Fruit fly (Drosophila melanogaster): ENCODE data around the gene CG9541.

The CG9541 gene

dm6 chr2L:8951184-8951934 lies 23.9 kb downstream of the CG9541 start, which contains the start of gene C1GalTA (continued):
- TF ChIP-seq trh (GFP tag; optimal IDR thresholded peaks at IDR 0.05), result peak; percentile 91
- no peak for TF ChIP-seq repo (GFP tag; optimal IDR thresholded peaks at IDR 0.05)
- TF ChIP-seq vnd (GFP tag; IDR thresholded peaks at IDR 0.05; ENCODE audit: partially characterized antibody), result no peak
- TF ChIP-seq ase (GFP tag; IDR thresholded peaks at IDR 0.05), result peak; percentile 91
- TF ChIP-seq CG2199 (GFP tag; IDR thresholded peaks at IDR 0.05), result peak; percentile 57; the same call in 1 of the 3 replicates
- TF ChIP-seq tap (tag; optimal IDR thresholded peaks at IDR 0.05), result peak; percentile 98
- TF ChIP-seq CG10267 (tag; optimal IDR thresholded peaks at IDR 0.05), result peak; percentile 98
- TF ChIP-seq Mrtf (GFP tag; IDR thresholded peaks at IDR 0.05), result peak; percentile 90; the same call in 2 of the 3 replicates
- no peak for TF ChIP-seq prd (optimal IDR thresholded peaks at IDR 0.05)
- peak; percentile 95 for TF ChIP-seq prd (GFP tag; IDR thresholded peaks at IDR 0.05)
- TF ChIP-seq CG8388 (GFP tag; optimal IDR thresholded peaks at IDR 0.05), result peak; percentile 99
- peak; percentile 99 for TF ChIP-seq CG13424 (tag; optimal IDR thresholded peaks at IDR 0.05)
- peak; percentile 90 for TF ChIP-seq CG5180 (GFP tag; optimal IDR thresholded peaks at IDR 0.05)
- TF ChIP-seq YL-1 (GFP tag; optimal IDR thresholded peaks at IDR 0.05), result peak; percentile 90
- TF ChIP-seq CG11723 (GFP tag; optimal IDR thresholded peaks at IDR 0.05), result peak; percentile 89
- TF ChIP-seq CG4424 (GFP tag; optimal IDR thresholded peaks at IDR 0.05), result peak; percentile 96
- peak; percentile 61; the same call in 1 of the 2 replicates for TF ChIP-seq MBD-R2 (GFP tag; IDR thresholded peaks at IDR 0.05)
- peak; percentile 97 for TF ChIP-seq Drgx (GFP tag; IDR thresholded peaks at IDR 0.05)
- TF ChIP-seq ken (GFP tag; IDR thresholded peaks at IDR 0.05), result peak; percentile 80
- peak; percentile 92 for TF ChIP-seq CG3847 (GFP tag; IDR thresholded peaks at IDR 0.05)
- peak; percentile 95 for TF ChIP-seq kah (GFP tag; optimal IDR thresholded peaks at IDR 0.05)
- TF ChIP-seq CG8944 (GFP tag; optimal IDR thresholded peaks at IDR 0.05), result no peak
- peak; percentile 99 for TF ChIP-seq Spps (tag; optimal IDR thresholded peaks at IDR 0.05)
- TF ChIP-seq CG30020 (tag; optimal IDR thresholded peaks at IDR 0.05), result peak; percentile 92
- TF ChIP-seq gt (GFP tag; IDR thresholded peaks at IDR 0.05), result peak; percentile 80; the same call in 1 of the 2 replicates
- peak; percentile 73 to 99 for TF ChIP-seq Hr51 (GFP tag; optimal IDR thresholded peaks at IDR 0.05)
- peak; percentile 93 for TF ChIP-seq Chrac-16 (GFP tag; optimal IDR thresholded peaks at IDR 0.05)
- peak; percentile 83 for TF ChIP-seq CG8765 (GFP tag; IDR thresholded peaks at IDR 0.05)
- TF ChIP-seq Hr78 (GFP tag; optimal IDR thresholded peaks at IDR 0.05), result peak in 1 of 2 experiments; percentile 94
- peak; percentile 80 for TF ChIP-seq CG12071 (GFP tag; optimal IDR thresholded peaks at IDR 0.05)
- no peak for TF ChIP-seq Atf3 (GFP tag; optimal IDR thresholded peaks at IDR 0.05)
- TF ChIP-seq sens (GFP tag), result peak; percentile 93
- no peak for TF ChIP-seq cg (GFP tag; optimal IDR thresholded peaks at IDR 0.05)
- peak; percentile 72 for TF ChIP-seq CG10959 (GFP tag; IDR thresholded peaks at IDR 0.05)
- peak; percentile 92 for TF ChIP-seq CG9932 (GFP tag; IDR thresholded peaks at IDR 0.05)
- peak; percentile 77 for TF ChIP-seq CG17802 (tag; optimal IDR thresholded peaks at IDR 0.05)
- TF ChIP-seq CG10274 (GFP tag; optimal IDR thresholded peaks at IDR 0.05), result peak; percentile 86
- TF ChIP-seq CG10654 (GFP tag; optimal IDR thresholded peaks at IDR 0.05), result peak; percentile 94
- TF ChIP-seq p53 (GFP tag; optimal IDR thresholded peaks at IDR 0.05), result no peak
- peak; percentile 63 for TF ChIP-seq shn (GFP tag; optimal IDR thresholded peaks at IDR 0.05)
- peak; percentile 98 for TF ChIP-seq twi (tag; optimal IDR thresholded peaks at IDR 0.05)
- peak; percentile 86 for TF ChIP-seq CG2889 (GFP tag; IDR thresholded peaks at IDR 0.05)
- TF ChIP-seq CG16813 (GFP tag; IDR thresholded peaks at IDR 0.05; ENCODE audit: partially characterized antibody), result no peak
- TF ChIP-seq CG15601 (tag; optimal IDR thresholded peaks at IDR 0.05), result peak; percentile 97
- peak; percentile 86 for TF ChIP-seq ci (GFP tag; IDR thresholded peaks at IDR 0.05)
- peak; percentile 95 for TF ChIP-seq sob (GFP tag; IDR thresholded peaks at IDR 0.05)
- peak; percentile 69; the same call in 3 of the 4 replicates for TF ChIP-seq Gug (GFP tag; IDR thresholded peaks at IDR 0.05)
- peak in 1 of 2 experiments; percentile 66 for TF ChIP-seq crp (GFP tag; optimal IDR thresholded peaks at IDR 0.05)
- peak; percentile 35 for TF ChIP-seq Dp (GFP tag; optimal IDR thresholded peaks at IDR 0.05)

All from whole organism, embryonic.